Worm (Caenorhabditis elegans): ENCODE measurements around the gene flp-5.

- TF ChIP-seq attf-4 (tag; optimal IDR thresholded peaks at IDR 0.05) = no peak
- no peak for TF ChIP-seq lin-15B (tag; optimal IDR thresholded peaks at IDR 0.05)
- TF ChIP-seq snpc-4 (tag; optimal IDR thresholded peaks at IDR 0.05) = no peak
Measured at ce11 chrX:8523000-8523399, 5.0 kb upstream of the flp-5 start.
